Worm (Caenorhabditis elegans) whole organism, L1 larva: ENCODE results near the gene col-179.

Experiments used
- C16A3.4 ChIP-seq: fragments of 150-350 bp; optimal IDR thresholded peaks from 2 replicates; lab custom pipeline; 2014; ENCODE audit warnings: missing biosample characterization, missing genetic modification characterization
- F16B12.6 ChIP-seq: fragments of 150-350 bp; optimal IDR thresholded peaks from 2 replicates; lab custom pipeline; 2014; ENCODE audit warnings: missing biosample characterization, missing genetic modification characterization
- aly-2 ChIP-seq: fragments of 150-350 bp; optimal IDR thresholded peaks from 2 replicates; lab custom pipeline; 2014; ENCODE audit warnings: missing biosample characterization, missing genetic modification characterization
- ama-1 ChIP-seq: fragments of 150-350 bp; optimal IDR thresholded peaks from 2 replicates; lab custom pipeline; 2014
- blmp-1 ChIP-seq: fragments of 150-350 bp; optimal IDR thresholded peaks from 2 replicates; lab custom pipeline; 2014; ENCODE audit warnings: missing biosample characterization, missing genetic modification characterization
- ceh-63 ChIP-seq: fragments of 200-800 bp; sonication (Bioruptor generic); optimal IDR thresholded peaks from 2 replicates; lab custom pipeline; 2018; ENCODE audit warnings: mild to moderate bottlenecking, missing genetic modification characterization, missing compliant biosample characterization
- ceh-82 ChIP-seq, 3 experiments: fragments of 150-350 bp in 1 of 3; sonication (generic microtip) in 2 of 3; optimal IDR thresholded peaks; 2 replicates each; lab custom pipeline; 2014 to 2017; ENCODE audit warnings: missing biosample characterization in 3 of 3, missing genetic modification characterization in 3 of 3
- ceh-90 ChIP-seq: sonication (generic microtip); optimal IDR thresholded peaks from 2 replicates; lab custom pipeline; 2016; ENCODE audit warnings: missing genetic modification characterization, missing compliant biosample characterization
- dpl-1 ChIP-seq, 3 experiments: fragments of 150-350 bp in 2 of 3; sonication (generic microtip) in 1 of 3; optimal IDR thresholded peaks; 2 replicates each; lab custom pipeline; 2014 to 2017; ENCODE audit warnings: missing biosample characterization in 3 of 3, missing genetic modification characterization in 3 of 3, missing genetic modification reagents in 3 of 3
- dsc-1 ChIP-seq: sonication (generic microtip); optimal IDR thresholded peaks from 2 replicates; lab custom pipeline; 2016; ENCODE audit warnings: mild to moderate bottlenecking, missing genetic modification characterization, missing compliant biosample characterization
- efl-1 ChIP-seq, 4 experiments: fragments of 150-350 bp; optimal IDR thresholded peaks in 3 of 4; peaks in 1 of 4; 1 replicate in 1 of 4; 2 replicates in 3 of 4; lab custom pipeline; 2014; ENCODE audit warnings: missing biosample characterization in 2 of 4, missing genetic modification characterization in 2 of 4, missing genetic modification reagents in 2 of 4
- elt-3 ChIP-seq, 6 experiments: fragments of 150-350 bp in 1 of 6; sonication (generic microtip); optimal IDR thresholded peaks; 2 replicates each; lab custom pipeline; 2017 to 2018; ENCODE audit warnings: missing biosample characterization in 6 of 6, missing genetic modification characterization in 6 of 6, inconsistent platforms in 1 of 6
- ets-5 ChIP-seq: fragments of 200-800 bp; sonication (Bioruptor generic); IDR thresholded peaks from 2 replicates; pipeline ENCODE4 v1.3.6; 2022; ENCODE audit warnings: missing genetic modification characterization, missing compliant biosample characterization
- fkh-10 ChIP-seq: sonication (generic microtip); optimal IDR thresholded peaks from 2 replicates; lab custom pipeline; 2017; ENCODE audit warnings: missing biosample characterization, missing genetic modification reagents, missing genetic modification characterization
- fkh-4 ChIP-seq: sonication (generic microtip); optimal IDR thresholded peaks from 2 replicates; lab custom pipeline; 2016; ENCODE audit warnings: missing compliant biosample characterization, missing genetic modification characterization, borderline replicate concordance
- grh-1 ChIP-seq: fragments of 200-800 bp; sonication (Bioruptor generic); IDR thresholded peaks from 2 replicates; pipeline ENCODE4 v1.3.6; 2022; ENCODE audit warnings: missing genetic modification reagents, missing genetic modification characterization, missing compliant biosample characterization
- lin-14 ChIP-seq: fragments of 200-800 bp; sonication (Bioruptor generic); optimal IDR thresholded peaks from 2 replicates; lab custom pipeline; 2018; ENCODE audit warnings: mild to moderate bottlenecking, missing genetic modification characterization, moderate library complexity, missing compliant biosample characterization
- lin-35 ChIP-seq, 2 experiments: fragments of 150-350 bp; optimal IDR thresholded peaks; 2 replicates each; lab custom pipeline; 2014; ENCODE audit warnings: missing biosample characterization in 2 of 2, missing genetic modification characterization in 2 of 2, missing genetic modification reagents in 2 of 2
- lsy-2 ChIP-seq, 2 experiments: fragments of 150-350 bp; optimal IDR thresholded peaks; 2 replicates each; lab custom pipeline; 2014; ENCODE audit warnings: missing biosample characterization in 2 of 2, missing genetic modification characterization in 2 of 2
- mab-9 ChIP-seq: fragments of 200-800 bp; sonication (Bioruptor generic); IDR thresholded peaks from 2 replicates; pipeline ENCODE4 v1.3.6; 2022; ENCODE audit warnings: missing genetic modification reagents, missing genetic modification characterization, missing compliant biosample characterization
- mdl-1 ChIP-seq, 2 experiments: fragments of 150-350 bp; optimal IDR thresholded peaks; 2 replicates each; lab custom pipeline; 2014 to 2017; ENCODE audit warnings: missing biosample characterization in 2 of 2, missing genetic modification characterization in 2 of 2, inconsistent platforms in 1 of 2
- mef-2 ChIP-seq: fragments of 150-350 bp; optimal IDR thresholded peaks from 2 replicates; lab custom pipeline; 2014; ENCODE audit warnings: missing biosample characterization, missing genetic modification characterization
- mep-1 ChIP-seq: fragments of 150-350 bp; optimal IDR thresholded peaks from 2 replicates; lab custom pipeline; 2014; ENCODE audit warnings: missing biosample characterization, missing genetic modification characterization
- nhr-19 ChIP-seq: fragments of 200-800 bp; sonication (Bioruptor generic); conservative IDR thresholded peaks from 2 replicates; pipeline ENCODE4 v1.3.6; 2022; ENCODE audit warnings: missing genetic modification characterization, missing compliant biosample characterization
- nhr-20 ChIP-seq: sonication (generic microtip); optimal IDR thresholded peaks from 2 replicates; lab custom pipeline; 2016; ENCODE audit warnings: mild to moderate bottlenecking, missing genetic modification characterization, missing compliant biosample characterization
- nhr-47 ChIP-seq: sonication (generic microtip); optimal IDR thresholded peaks from 2 replicates; lab custom pipeline; 2016; ENCODE audit warnings: mild to moderate bottlenecking, missing genetic modification characterization, moderate library complexity, missing compliant biosample characterization
- nhr-71 ChIP-seq: sonication (generic microtip); optimal IDR thresholded peaks from 2 replicates; lab custom pipeline; 2016; ENCODE audit warnings: mild to moderate bottlenecking, missing genetic modification characterization, moderate library complexity, missing compliant biosample characterization
- nhr-76 ChIP-seq: sonication (generic microtip); optimal IDR thresholded peaks from 2 replicates; lab custom pipeline; 2017; ENCODE audit warnings: missing biosample characterization, missing genetic modification characterization
- nhr-77 ChIP-seq: fragments of 150-350 bp; optimal IDR thresholded peaks from 2 replicates; lab custom pipeline; 2014; ENCODE audit warnings: missing biosample characterization, missing genetic modification characterization
- nhr-85 ChIP-seq: sonication (generic microtip); peaks from one replicate; lab custom pipeline; 2016; ENCODE audit warnings: missing genetic modification characterization, inconsistent platforms, missing compliant biosample characterization
- nhr-90 ChIP-seq: sonication (generic microtip); optimal IDR thresholded peaks from 2 replicates; lab custom pipeline; 2016; ENCODE audit warnings: mild to moderate bottlenecking, missing genetic modification characterization, missing compliant biosample characterization; ENCODE audit not compliant: poor library complexity
- pqm-1 ChIP-seq: sonication (generic microtip); optimal IDR thresholded peaks from 3 replicates; lab custom pipeline; 2017; ENCODE audit warnings: missing biosample characterization, missing genetic modification characterization
- rnt-1 ChIP-seq: sonication (generic microtip); optimal IDR thresholded peaks from 2 replicates; lab custom pipeline; 2016; ENCODE audit warnings: mild to moderate bottlenecking, missing genetic modification characterization, moderate library complexity, missing compliant biosample characterization
- snpc-4 ChIP-seq: fragments of 150-350 bp; optimal IDR thresholded peaks from 2 replicates; lab custom pipeline; 2014; ENCODE audit warnings: missing biosample characterization, missing genetic modification characterization
- snu-23 ChIP-seq: sonication (generic microtip); optimal IDR thresholded peaks from 2 replicates; lab custom pipeline; 2016; ENCODE audit warnings: missing genetic modification characterization, missing compliant biosample characterization
- sox-4 ChIP-seq: sonication (generic microtip); optimal IDR thresholded peaks from 2 replicates; lab custom pipeline; 2016; ENCODE audit warnings: missing genetic modification characterization, missing compliant biosample characterization
- sptf-1 ChIP-seq: fragments of 150-350 bp; optimal IDR thresholded peaks from 2 replicates; lab custom pipeline; 2014; ENCODE audit warnings: missing biosample characterization, missing genetic modification characterization
- swsn-7 ChIP-seq: sonication (generic microtip); optimal IDR thresholded peaks from 2 replicates; lab custom pipeline; 2016; ENCODE audit warnings: missing genetic modification characterization, missing compliant biosample characterization
- tbx-2 ChIP-seq: sonication (generic microtip); optimal IDR thresholded peaks from 2 replicates; lab custom pipeline; 2016; ENCODE audit warnings: missing genetic modification characterization, missing compliant biosample characterization
- tlp-1 ChIP-seq: fragments of 150-350 bp; optimal IDR thresholded peaks from 2 replicates; lab custom pipeline; 2014; ENCODE audit warnings: missing biosample characterization, missing genetic modification characterization
- unc-130 ChIP-seq: fragments of 150-350 bp; optimal IDR thresholded peaks from 2 replicates; lab custom pipeline; 2017; ENCODE audit warnings: missing biosample characterization, missing genetic modification characterization, inconsistent platforms
- unc-86 ChIP-seq: sonication (generic microtip); optimal IDR thresholded peaks from 2 replicates; lab custom pipeline; 2016; ENCODE audit warnings: missing genetic modification characterization, missing compliant biosample characterization
- vab-15 ChIP-seq: sonication (generic microtip); optimal IDR thresholded peaks from 2 replicates; lab custom pipeline; 2017; ENCODE audit warnings: missing genotype, mild to moderate bottlenecking, missing genetic modification characterization, missing compliant biosample characterization
- xbp-1 ChIP-seq: sonication (generic microtip); optimal IDR thresholded peaks from 2 replicates; lab custom pipeline; 2016; ENCODE audit warnings: missing genetic modification characterization, missing compliant biosample characterization
- ztf-4 ChIP-seq: fragments of 150-350 bp; optimal IDR thresholded peaks from 2 replicates; lab custom pipeline; 2014; ENCODE audit warnings: missing biosample characterization, missing genetic modification characterization

Gene col-179

DNA sequence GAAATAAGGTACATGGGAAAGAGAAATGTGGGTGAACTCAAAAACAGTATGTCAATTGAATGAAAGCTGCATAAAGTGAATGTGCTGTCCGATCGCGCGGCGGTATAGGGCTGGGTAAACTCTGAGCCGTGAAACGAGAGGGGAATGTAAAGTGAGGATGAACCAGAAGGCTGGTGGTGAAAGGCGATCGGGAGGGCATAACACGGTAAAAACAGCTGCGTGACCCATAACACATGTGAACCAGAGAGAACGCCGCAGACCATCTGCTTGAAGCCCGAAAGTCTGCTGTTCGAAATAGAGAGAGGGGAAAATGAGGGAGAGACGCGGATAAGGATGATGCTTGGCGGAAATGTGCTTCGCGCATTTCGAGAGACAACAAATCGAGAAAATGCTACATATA is 9.2 kb downstream of the col-179 start:
- TF ChIP-seq nhr-77 (tag; lab: Kevin White, UChicago) = no peak
- TF ChIP-seq nhr-85 (tag; lab: Kevin White, UChicago) = no peak
- no peak for TF ChIP-seq mdl-1 (tag; optimal IDR thresholded peaks at IDR 0.05; lab: Kevin White, UChicago)
- TF ChIP-seq grh-1 (GFP tag; lab: Robert Waterston, UW) = no peak
- no peak for TF ChIP-seq tlp-1
- TF ChIP-seq fkh-4 (tag; lab: Kevin White, UChicago) = no peak
- no peak for TF ChIP-seq nhr-76 (tag; lab: Kevin White, UChicago)

ce11 chrX:11211360-11211759 is 10.1 kb downstream of the col-179 start:
- TF ChIP-seq elt-3 (tag; optimal IDR thresholded peaks at IDR 0.05; lab: Kevin White, UChicago) = no peak
- TF ChIP-seq sox-4 (tag; lab: Kevin White, UChicago) = no peak
- no peak for TF ChIP-seq lin-35 (GFP tag; optimal IDR thresholded peaks at IDR 0.05; lab: Kevin White, UChicago)
- TF ChIP-seq pqm-1 (tag; lab: Kevin White, UChicago) = no peak
- no peak for TF ChIP-seq nhr-20
- TF ChIP-seq sptf-1 = no peak
- no peak for TF ChIP-seq snpc-4 (tag; lab: Kevin White, UChicago)
- TF ChIP-seq dsc-1 (tag; lab: Kevin White, UChicago) = no peak
- no peak for TF ChIP-seq lsy-2 (tag; optimal IDR thresholded peaks at IDR 0.05; lab: Kevin White, UChicago)
- no peak for TF ChIP-seq tlp-1
- no peak for TF ChIP-seq nhr-71 (tag; lab: Kevin White, UChicago)
- no peak for TF ChIP-seq unc-86 (tag; lab: Kevin White, UChicago)
- TF ChIP-seq ceh-90 (tag; lab: Kevin White, UChicago) = no peak

ce11 chrX:11215420-11216050 is 14.3 kb downstream of the col-179 start, which contains the start of the genes C34F6.7 and idh-2:
TSS of gene C34F6.7 (minus strand) at chrX:11215470.
TSS of gene idh-2 (plus strand) at chrX:11216000.
- TF ChIP-seq ceh-82 (tag; optimal IDR thresholded peaks at IDR 0.05; lab: Kevin White, UChicago) = peak in 1 of 3 experiments; percentile 42
- peak; percentile 69 for TF ChIP-seq blmp-1
- TF ChIP-seq ets-5 (GFP tag; lab: Robert Waterston, UW) = no peak
- TF ChIP-seq ama-1 = no peak
- peak in 1 of 2 experiments; percentile 59 for TF ChIP-seq lin-35 (GFP tag; optimal IDR thresholded peaks at IDR 0.05; lab: Kevin White, UChicago)
- no peak for TF ChIP-seq sptf-1
- peak; percentile 48 to 93 (median 66) for TF ChIP-seq elt-3 (tag; optimal IDR thresholded peaks at IDR 0.05; lab: Kevin White, UChicago)
- no peak for TF ChIP-seq vab-15
- no peak for TF ChIP-seq aly-2 (tag; lab: Kevin White, UChicago)
- TF ChIP-seq rnt-1 (tag; lab: Kevin White, UChicago) = peak; percentile 35
- peak; percentile 0 for TF ChIP-seq dsc-1 (tag; lab: Kevin White, UChicago)
- TF ChIP-seq efl-1 (optimal IDR thresholded peaks at IDR 0.05; lab: Kevin White, UChicago) = peak in 1 of 2 experiments; percentile 31
- TF ChIP-seq efl-1 (GFP tag; optimal IDR thresholded peaks at IDR 0.05 in 1 of 2; lab: Kevin White, UChicago) = peak in 1 of 2 experiments; percentile 94
- peak; percentile 71 for TF ChIP-seq mep-1 (tag; lab: Kevin White, UChicago)
- TF ChIP-seq unc-130 (tag; lab: Kevin White, UChicago) = peak; percentile 53
- TF ChIP-seq nhr-47 (tag; lab: Kevin White, UChicago) = peak; percentile 39
- peak; percentile 72 for TF ChIP-seq snu-23 (GFP tag; lab: Kevin White, UChicago)
- TF ChIP-seq fkh-10 (GFP tag; lab: Kevin White, UChicago) = no peak
- TF ChIP-seq swsn-7 (tag; lab: Kevin White, UChicago) = peak; percentile 43
- TF ChIP-seq dpl-1 (GFP tag; optimal IDR thresholded peaks at IDR 0.05; lab: Kevin White, UChicago) = peak; percentile 13 to 45 (median 34)
- TF ChIP-seq lsy-2 (tag; optimal IDR thresholded peaks at IDR 0.05; lab: Kevin White, UChicago) = peak; percentile 44 to 45
- peak; percentile 20 for TF ChIP-seq nhr-19 (GFP tag; lab: Robert Waterston, UW)
- peak; percentile 66 for TF ChIP-seq lin-14
- TF ChIP-seq unc-86 (tag; lab: Kevin White, UChicago) = no peak
- peak; percentile 25 for TF ChIP-seq C16A3.4 (tag; lab: Kevin White, UChicago)
- TF ChIP-seq nhr-85 (tag; lab: Kevin White, UChicago) = peak; percentile 84
- peak; percentile 40 for TF ChIP-seq ztf-4 (tag; lab: Kevin White, UChicago)
- peak; percentile 79 for TF ChIP-seq nhr-20
- peak; percentile 46 for TF ChIP-seq xbp-1 (tag; lab: Kevin White, UChicago)
- TF ChIP-seq tbx-2 (tag; lab: Kevin White, UChicago) = peak; percentile 49
- peak; percentile 59 for TF ChIP-seq nhr-71 (tag; lab: Kevin White, UChicago)
- peak; percentile 61 for TF ChIP-seq nhr-90 (tag; lab: Kevin White, UChicago)
- TF ChIP-seq F16B12.6 (tag; lab: Kevin White, UChicago) = peak; percentile 89
- peak in 1 of 2 experiments; percentile 60 for TF ChIP-seq mdl-1 (tag; optimal IDR thresholded peaks at IDR 0.05; lab: Kevin White, UChicago)
- TF ChIP-seq ceh-63 = no peak
- no peak for TF ChIP-seq mef-2 (tag; lab: Kevin White, UChicago)
- 0 out of 2 replicates have a peak, but pooled peaks have one; percentile 21 for TF ChIP-seq mab-9 (GFP tag; lab: Robert Waterston, UW)
